Fruit fly (Drosophila melanogaster): ENCODE measurements around the gene CG33500.

The CG33500 gene

DNA sequence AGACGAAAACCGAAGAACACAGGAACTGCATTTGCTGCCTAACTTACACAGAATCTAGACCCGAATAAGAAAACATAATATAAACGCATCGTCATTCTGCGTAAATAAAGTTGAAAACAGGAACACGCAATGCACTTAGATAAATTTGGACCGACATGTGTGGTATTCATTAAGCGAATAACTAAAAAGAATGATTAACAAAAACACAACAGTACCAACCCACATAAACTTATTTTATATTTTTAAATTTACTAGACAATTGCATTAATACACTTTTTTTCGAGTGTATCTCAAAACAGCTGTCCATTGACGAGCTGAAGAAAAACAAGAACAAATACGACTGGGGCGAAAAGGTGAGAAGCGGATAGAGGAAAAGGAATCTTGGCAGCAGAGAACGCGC is 45.9 kb downstream of the CG33500 start (continued):
- peak; percentile 46 for TF ChIP-seq TFAM (GFP tag; optimal IDR thresholded peaks at IDR 0.05)
- TF ChIP-seq lab (GFP tag; optimal IDR thresholded peaks at IDR 0.05): peak; percentile 71
- TF ChIP-seq Spps (tag; optimal IDR thresholded peaks at IDR 0.05): peak; percentile 90
- peak; percentile 76 for TF ChIP-seq E2f1 (GFP tag; IDR thresholded peaks at IDR 0.05)
- peak; percentile 59 for TF ChIP-seq CG8089 (GFP tag; optimal IDR thresholded peaks at IDR 0.05)
- peak; percentile 83 for TF ChIP-seq CG13424 (tag; optimal IDR thresholded peaks at IDR 0.05)
- TF ChIP-seq Six4 (GFP tag; optimal IDR thresholded peaks at IDR 0.05): peak; percentile 83
- TF ChIP-seq ase (GFP tag; IDR thresholded peaks at IDR 0.05): peak; percentile 68; the same call in 1 of the 3 replicates
- peak; percentile 65 for TF ChIP-seq CG12236 (GFP tag; optimal IDR thresholded peaks at IDR 0.05)
- peak; percentile 24 for TF ChIP-seq grn (GFP tag; optimal IDR thresholded peaks at IDR 0.05)
- TF ChIP-seq B-H2 (GFP tag; optimal IDR thresholded peaks at IDR 0.05): no peak
- no peak for TF ChIP-seq CG17912 (GFP tag; optimal IDR thresholded peaks at IDR 0.05)
- no peak for TF ChIP-seq hkb (optimal IDR thresholded peaks at IDR 0.05)
- peak; percentile 83 for TF ChIP-seq hkb (GFP tag; IDR thresholded peaks at IDR 0.05)
- TF ChIP-seq CG6689 (GFP tag; IDR thresholded peaks at IDR 0.05): peak; percentile 81
- peak; percentile 52 for TF ChIP-seq CG17186 (GFP tag; optimal IDR thresholded peaks at IDR 0.05)
- TF ChIP-seq ato (GFP tag; IDR thresholded peaks at IDR 0.05; ENCODE audit: partially characterized antibody): no peak
- peak; percentile 41 for TF ChIP-seq Hmr (GFP tag; optimal IDR thresholded peaks at IDR 0.05)
- no peak for TF ChIP-seq eyg (GFP tag; optimal IDR thresholded peaks at IDR 0.05)
- peak; percentile 96 for TF ChIP-seq CG14710 (tag; optimal IDR thresholded peaks at IDR 0.05)
- TF ChIP-seq CG6854 (GFP tag; optimal IDR thresholded peaks at IDR 0.05): peak; percentile 11
- peak; percentile 86 for TF ChIP-seq unpg (GFP tag; optimal IDR thresholded peaks at IDR 0.05)
- TF ChIP-seq CG13296 (GFP tag; optimal IDR thresholded peaks at IDR 0.05): no peak
- TF ChIP-seq Jarid2 (GFP tag; optimal IDR thresholded peaks at IDR 0.05): no peak
- TF ChIP-seq Hr78 (GFP tag; optimal IDR thresholded peaks at IDR 0.05): peak in 1 of 2 experiments; percentile 60
- peak; percentile 91 for TF ChIP-seq fd96Cb (tag; optimal IDR thresholded peaks at IDR 0.05)
- no peak for TF ChIP-seq pfk (GFP tag; optimal IDR thresholded peaks at IDR 0.05)
- TF ChIP-seq btn (GFP tag; optimal IDR thresholded peaks at IDR 0.05): peak; percentile 46
- TF ChIP-seq CG17385 (GFP tag; optimal IDR thresholded peaks at IDR 0.05): peak; percentile 76
- peak; percentile 11 for TF ChIP-seq sug (tag; optimal IDR thresholded peaks at IDR 0.05)
- TF ChIP-seq CG18476 (GFP tag; optimal IDR thresholded peaks at IDR 0.05): peak; percentile 84
- TF ChIP-seq Side (GFP tag; optimal IDR thresholded peaks at IDR 0.05): peak; percentile 76
- peak; percentile 15 for TF ChIP-seq lbe (GFP tag; optimal IDR thresholded peaks at IDR 0.05)
- no peak for TF ChIP-seq CG6175 (GFP tag; IDR thresholded peaks at IDR 0.05)
- peak; percentile 79 for TF ChIP-seq sisA (GFP tag; IDR thresholded peaks at IDR 0.05)
- no peak for TF ChIP-seq knrl (GFP tag; IDR thresholded peaks at IDR 0.05; ENCODE audit: partially characterized antibody)
- peak; percentile 67 for TF ChIP-seq CG4707 (GFP tag; optimal IDR thresholded peaks at IDR 0.05)
- peak; percentile 77 for TF ChIP-seq lilli (GFP tag; optimal IDR thresholded peaks at IDR 0.05)
- no peak for TF ChIP-seq crol (GFP tag; IDR thresholded peaks at IDR 0.05)
- TF ChIP-seq CG9437 (GFP tag; optimal IDR thresholded peaks at IDR 0.05): peak; percentile 59
- TF ChIP-seq Bteb2 (GFP tag; optimal IDR thresholded peaks at IDR 0.05): peak; percentile 51
- no peak for TF ChIP-seq CG16813 (GFP tag; IDR thresholded peaks at IDR 0.05; ENCODE audit: partially characterized antibody)
- TF ChIP-seq CG12104 (GFP tag; optimal IDR thresholded peaks at IDR 0.05): peak; percentile 78
- TF ChIP-seq CG3065 (GFP tag; optimal IDR thresholded peaks at IDR 0.05): peak; percentile 73
- peak; percentile 64 for TF ChIP-seq slp2 (GFP tag; optimal IDR thresholded peaks at IDR 0.05)
- peak; percentile 23 for TF ChIP-seq MESR4 (GFP tag; optimal IDR thresholded peaks at IDR 0.05)
- TF ChIP-seq Elba2 (GFP tag; optimal IDR thresholded peaks at IDR 0.05): peak; percentile 59
- TF ChIP-seq wek (GFP tag; optimal IDR thresholded peaks at IDR 0.05): peak; percentile 38
- TF ChIP-seq NC2α (GFP tag; optimal IDR thresholded peaks at IDR 0.05): no peak
- TF ChIP-seq schlank (tag; optimal IDR thresholded peaks at IDR 0.05): no peak
- TF ChIP-seq CG17829 (tag; optimal IDR thresholded peaks at IDR 0.05): peak; percentile 96

Data from whole organism, embryonic.